Worm (Caenorhabditis elegans) whole organism, mixed stage, embryonic: ENCODE measurements around the gene F59B2.13.
A peak's percentile ranks its signal among the peaks of the same experiment; 100 is the strongest.

Source experiments
- M03D4.4 ChIP-seq: sonication (generic microtip); optimal IDR thresholded peaks from 2 replicates; lab custom pipeline; 2017; ENCODE audit warnings: mild to moderate bottlenecking, missing genetic modification characterization, missing compliant biosample characterization
- blmp-1 ChIP-seq: fragments of 150-350 bp; optimal IDR thresholded peaks from 2 replicates; lab custom pipeline; 2014; ENCODE audit warnings: missing biosample characterization, missing genetic modification characterization
- ceh-43 ChIP-seq: fragments of 200-800 bp; sonication (Bioruptor generic); optimal IDR thresholded peaks from 2 replicates; lab custom pipeline; 2018; ENCODE audit warnings: mild to moderate bottlenecking, missing genetic modification characterization, moderate library complexity, missing compliant biosample characterization
- ceh-83 ChIP-seq: fragments of 200-800 bp; sonication (Bioruptor generic); optimal IDR thresholded peaks from 2 replicates; lab custom pipeline; 2018; ENCODE audit warnings: mild to moderate bottlenecking, missing genetic modification characterization, missing compliant biosample characterization
- ces-1 ChIP-seq: fragments of 150-350 bp; optimal IDR thresholded peaks from 2 replicates; lab custom pipeline; 2014; ENCODE audit warnings: missing biosample characterization, missing genetic modification reagents, missing genetic modification characterization
- cnd-1 ChIP-seq: fragments of 200-800 bp; sonication (Bioruptor generic); optimal IDR thresholded peaks from 2 replicates; lab custom pipeline; 2018; ENCODE audit warnings: mild to moderate bottlenecking, missing genetic modification characterization, missing compliant biosample characterization
- drap-1 ChIP-seq: fragments of 200-800 bp; sonication (Bioruptor generic); optimal IDR thresholded peaks from 3 replicates; lab custom pipeline; 2018; ENCODE audit warnings: mild to moderate bottlenecking, missing genetic modification characterization, missing compliant biosample characterization
- elt-1 ChIP-seq: sonication (generic microtip); optimal IDR thresholded peaks from 2 replicates; lab custom pipeline; 2017; ENCODE audit warnings: missing genetic modification characterization, mild to moderate bottlenecking, missing compliant biosample characterization, antibody characterized with exemption, moderate library complexity, borderline replicate concordance; ENCODE audit not compliant: insufficient read depth
- elt-3 ChIP-seq: fragments of 150-350 bp; optimal IDR thresholded peaks from 2 replicates; lab custom pipeline; 2014; ENCODE audit warnings: missing biosample characterization, missing genetic modification characterization
- flh-1 ChIP-seq: fragments of 200-800 bp; sonication (Bioruptor generic); optimal IDR thresholded peaks from 2 replicates; lab custom pipeline; 2018; ENCODE audit warnings: mild to moderate bottlenecking, missing genetic modification characterization, moderate library complexity, missing compliant biosample characterization
- ham-2 ChIP-seq: fragments of 200-800 bp; sonication (Bioruptor generic); optimal IDR thresholded peaks from 2 replicates; lab custom pipeline; 2018; ENCODE audit warnings: mild to moderate bottlenecking, missing genetic modification characterization, missing compliant biosample characterization
- hlh-1 ChIP-seq: fragments of 150-350 bp; optimal IDR thresholded peaks from 2 replicates; lab custom pipeline; 2014; ENCODE audit warnings: missing biosample characterization, missing genetic modification reagents, missing genetic modification characterization
- lin-13 ChIP-seq: fragments of 150-350 bp; optimal IDR thresholded peaks from 2 replicates; lab custom pipeline; 2014; ENCODE audit warnings: missing biosample characterization, missing genetic modification characterization
- lin-32 ChIP-seq: fragments of 200-800 bp; sonication (Bioruptor generic); optimal IDR thresholded peaks from 2 replicates; lab custom pipeline; 2018; ENCODE audit warnings: mild to moderate bottlenecking, missing genetic modification characterization, missing compliant biosample characterization
- lsy-2 ChIP-seq: fragments of 150-350 bp; optimal IDR thresholded peaks from 2 replicates; lab custom pipeline; 2014; ENCODE audit warnings: missing biosample characterization, missing genetic modification characterization
- mab-5 ChIP-seq: fragments of 150-350 bp; optimal IDR thresholded peaks from 2 replicates; lab custom pipeline; 2014; ENCODE audit warnings: missing biosample characterization, missing genetic modification characterization
- mep-1 ChIP-seq: fragments of 150-350 bp; optimal IDR thresholded peaks from 2 replicates; lab custom pipeline; 2017; ENCODE audit warnings: missing biosample characterization, missing genetic modification reagents, missing genetic modification characterization, inconsistent platforms
- nhr-2 ChIP-seq: fragments of 150-350 bp; optimal IDR thresholded peaks from 2 replicates; lab custom pipeline; 2014; ENCODE audit warnings: missing biosample characterization, missing genetic modification characterization
- nhr-237 ChIP-seq: fragments of 150-350 bp; optimal IDR thresholded peaks from 2 replicates; lab custom pipeline; 2014; ENCODE audit warnings: missing biosample characterization, missing genetic modification characterization
- nhr-28 ChIP-seq: fragments of 150-350 bp; optimal IDR thresholded peaks from 2 replicates; lab custom pipeline; 2014; ENCODE audit warnings: missing biosample characterization, missing genetic modification characterization
- nhr-76 ChIP-seq: sonication (generic microtip); optimal IDR thresholded peaks from 2 replicates; lab custom pipeline; 2017; ENCODE audit warnings: missing biosample characterization, missing genetic modification characterization
- pha-4 ChIP-seq: fragments of 150-350 bp; optimal IDR thresholded peaks from 2 replicates; lab custom pipeline; 2018; ENCODE audit warnings: missing biosample characterization, missing genetic modification reagents, missing genetic modification characterization
- sem-2 ChIP-seq: fragments of 200-800 bp; sonication (Bioruptor generic); optimal IDR thresholded peaks from 2 replicates; lab custom pipeline; 2018; ENCODE audit warnings: mild to moderate bottlenecking, missing genetic modification characterization, missing compliant biosample characterization
- snpc-4 ChIP-seq: fragments of 150-350 bp; optimal IDR thresholded peaks from 2 replicates; lab custom pipeline; 2014; ENCODE audit warnings: missing biosample characterization, missing genetic modification characterization
- sptf-1 ChIP-seq: sonication (generic microtip); optimal IDR thresholded peaks from 2 replicates; lab custom pipeline; 2017; ENCODE audit warnings: mild to moderate bottlenecking, missing genetic modification characterization, moderate library complexity, missing compliant biosample characterization
- tbx-8 ChIP-seq: fragments of 200-800 bp; sonication (Bioruptor generic); optimal IDR thresholded peaks from 2 replicates; lab custom pipeline; 2018; ENCODE audit warnings: mild to moderate bottlenecking, missing genetic modification characterization, moderate library complexity, missing compliant biosample characterization
- unc-39 ChIP-seq: fragments of 150-350 bp; optimal IDR thresholded peaks from 2 replicates; lab custom pipeline; 2014; ENCODE audit warnings: missing biosample characterization, missing genetic modification characterization
- unc-62 ChIP-seq: fragments of 150-350 bp; optimal IDR thresholded peaks from 2 replicates; lab custom pipeline; 2014; ENCODE audit warnings: missing biosample characterization, missing genetic modification reagents, missing genetic modification characterization
- ztf-11 ChIP-seq: fragments of 150-350 bp; optimal IDR thresholded peaks from 2 replicates; lab custom pipeline; 2014; ENCODE audit warnings: missing biosample characterization, missing genetic modification characterization

The F59B2.13 gene

DNA sequence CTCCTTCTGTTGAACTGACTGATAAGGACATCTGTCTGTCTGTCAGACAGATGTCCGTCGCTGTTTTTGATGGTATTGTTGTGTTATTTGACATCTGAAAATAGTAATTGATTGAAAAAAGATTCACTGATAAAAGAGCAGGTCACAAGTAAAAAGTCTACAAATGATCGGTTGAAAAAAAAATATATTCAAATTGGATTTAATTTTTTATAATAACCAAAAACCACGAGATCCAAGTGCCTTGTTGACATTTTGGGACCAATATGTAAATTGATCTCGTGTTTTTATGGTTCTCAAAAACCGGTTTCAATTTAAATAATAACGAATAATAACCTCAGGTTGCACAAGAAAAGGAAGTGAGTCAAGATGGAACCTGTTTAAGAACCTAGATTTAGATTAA lies at the start of gene F59B2.13:
Gene F59B2.13, minus strand, starts transcription at position 101 of the 400 bp plus-strand sequence.
- TF ChIP-seq unc-62 (no peak), ham-2 (GFP tag; lab: Kevin White, UChicago) (no peak), mep-1 (tag; lab: Kevin White, UChicago) (no peak), flh-1 (no peak), elt-1 (no peak), lsy-2 (tag; lab: Kevin White, UChicago) (no peak), sem-2 (GFP tag; lab: Kevin White, UChicago) (no peak), nhr-28 (no peak), unc-39 (no peak), snpc-4 (tag; lab: Kevin White, UChicago) (no peak), drap-1 (GFP tag; lab: Kevin White, UChicago) (no peak), ztf-11 (tag; lab: Kevin White, UChicago) (no peak), sptf-1 (tag; lab: Kevin White, UChicago) (no peak), pha-4 (no peak), ces-1 (GFP tag; lab: Kevin White, UChicago) (no peak), nhr-237 (tag; lab: Kevin White, UChicago) (no peak), cnd-1 (tag; lab: Kevin White, UChicago) (no peak), nhr-76 (tag; lab: Kevin White, UChicago) (no peak)

DNA sequence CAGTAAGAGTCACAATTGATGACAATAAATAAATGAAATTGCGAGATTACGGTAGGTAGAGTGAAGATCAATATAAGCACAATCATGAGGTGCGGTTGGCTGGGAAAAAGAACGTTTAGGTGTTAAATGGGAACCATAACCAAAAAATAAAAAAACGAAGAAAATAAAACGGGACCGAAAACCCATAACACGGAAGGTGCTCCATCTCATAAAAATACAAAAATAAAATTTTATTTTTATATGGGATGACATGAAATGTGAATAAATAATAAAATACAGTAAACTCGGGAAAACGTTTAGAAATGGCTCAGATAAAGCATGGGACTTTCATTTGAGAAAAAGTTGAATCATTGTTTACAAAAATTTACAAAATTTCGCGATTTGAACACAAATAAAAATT lies 48.7 kb upstream of the F59B2.13 start, which contains the start of gene F02A9.7:
Gene F02A9.7, minus strand, starts transcription at position 101 of the 400 bp plus-strand sequence.
- no peak for TF ChIP-seq ham-2 (GFP tag; lab: Kevin White, UChicago)
- no peak for TF ChIP-seq blmp-1 (tag; lab: Kevin White, UChicago)
- no peak for TF ChIP-seq lin-32 (GFP tag; lab: Kevin White, UChicago)
- TF ChIP-seq hlh-1 (tag; lab: Kevin White, UChicago): no peak
- no peak for TF ChIP-seq ztf-11 (tag; lab: Kevin White, UChicago)
- TF ChIP-seq cnd-1 (tag; lab: Kevin White, UChicago): no peak
- TF ChIP-seq, all 35 proteins: peak for 0

DNA sequence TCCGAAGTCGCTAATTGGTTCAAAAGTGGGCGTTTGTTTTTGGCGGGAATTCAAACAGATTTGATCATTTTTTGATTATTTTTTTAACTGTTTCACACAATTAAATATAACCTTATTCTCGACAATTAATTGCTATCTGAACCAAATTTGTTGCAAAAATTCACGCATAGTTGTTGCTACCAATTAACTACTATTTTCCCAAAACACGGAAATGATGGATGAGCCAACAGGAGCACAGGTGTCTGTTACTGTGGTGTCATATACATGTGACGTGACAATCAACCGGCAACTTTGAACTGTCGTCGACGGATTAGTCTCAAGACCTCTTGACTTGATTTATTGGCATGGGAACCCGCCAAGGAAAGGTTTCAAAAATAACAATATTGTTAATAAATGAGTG lies 45.9 kb upstream of the F59B2.13 start:
- TF ChIP-seq unc-62 (peak; percentile 13), ham-2 (GFP tag; lab: Kevin White, UChicago) (no peak), nhr-2 (tag; lab: Kevin White, UChicago) (peak; percentile 90), lin-13 (tag; lab: Kevin White, UChicago) (no peak)

ce11 chrIII:9071372-9071771 lies 44.5 kb upstream of the F59B2.13 start, which contains the start of gene lin-12:
TSS of gene lin-12 (minus strand) at chrIII:9071472.
- no peak for TF ChIP-seq ces-1 (GFP tag; lab: Kevin White, UChicago)
- TF ChIP-seq ceh-83 (GFP tag; lab: Kevin White, UChicago): no peak
- TF ChIP-seq nhr-28: no peak

DNA sequence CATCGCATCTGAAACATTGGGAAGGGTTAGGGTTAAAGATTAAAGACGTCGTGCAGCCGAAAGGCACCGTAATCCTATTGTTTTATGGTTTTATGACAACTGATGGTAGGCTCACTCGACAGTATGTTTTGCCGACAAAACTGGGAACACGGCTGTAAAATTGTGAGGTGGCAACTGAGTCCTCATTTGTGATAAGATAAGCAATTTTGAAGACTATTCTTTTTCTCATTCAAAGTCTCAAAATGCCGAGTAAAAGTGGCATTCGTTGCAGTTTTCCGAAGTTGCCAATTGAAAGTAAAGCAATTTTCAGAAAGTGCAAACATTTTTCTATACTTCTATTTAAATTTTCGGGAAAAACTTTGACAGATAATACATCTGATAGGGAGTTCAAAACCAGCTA lies 42.9 kb upstream of the F59B2.13 start:
- TF ChIP-seq lin-32 (GFP tag; lab: Kevin White, UChicago): no peak
- no peak for TF ChIP-seq hlh-1 (tag; lab: Kevin White, UChicago)
- TF ChIP-seq sptf-1 (tag; lab: Kevin White, UChicago): no peak
- TF ChIP-seq ceh-43: no peak

- no peak for TF ChIP-seq M03D4.4 (tag; lab: Kevin White, UChicago)
- TF ChIP-seq, all 35 proteins: peak for 0
Measured at ce11 chrIII:9060267-9060666, 33.4 kb upstream of the F59B2.13 start.

ce11 chrIII:9058959-9059534 lies 32.2 kb upstream of the F59B2.13 start, which contains the start of gene gst-1:
TSS of gene gst-1 (plus strand) at chrIII:9059331.
- no peak for TF ChIP-seq mab-5 (tag; lab: Kevin White, UChicago)
- no peak for TF ChIP-seq elt-3
- no peak for TF ChIP-seq nhr-237 (tag; lab: Kevin White, UChicago)
- TF ChIP-seq tbx-8: no peak
- no peak for TF ChIP-seq ces-1 (GFP tag; lab: Kevin White, UChicago)
- TF ChIP-seq lin-13 (tag; lab: Kevin White, UChicago): no peak
